Worm (Caenorhabditis elegans) whole organism, early embryonic: Measurements from ENCODE around the gene lpd-7.

Experiments
- B0310.2 ChIP-seq: sonication (generic microtip); optimal IDR thresholded peaks from 2 replicates; lab custom pipeline; 2016; ENCODE audit warnings: mild to moderate bottlenecking, missing genetic modification characterization, missing compliant biosample characterization
- F13C5.2 ChIP-seq: sonication (generic microtip); optimal IDR thresholded peaks from 2 replicates; lab custom pipeline; 2017; ENCODE audit warnings: mild to moderate bottlenecking, missing genetic modification characterization, inconsistent platforms, missing compliant biosample characterization
- aly-1 ChIP-seq: sonication (generic microtip); optimal IDR thresholded peaks from 2 replicates; lab custom pipeline; 2016; ENCODE audit warnings: missing genetic modification characterization, missing compliant biosample characterization
- ama-1 ChIP-seq: fragments of 150-350 bp; optimal IDR thresholded peaks from 2 replicates; lab custom pipeline; 2014
- ceh-13 ChIP-seq: fragments of 200-800 bp; sonication (Bioruptor generic); optimal IDR thresholded peaks from 2 replicates; lab custom pipeline; 2018; ENCODE audit warnings: mild to moderate bottlenecking, missing genetic modification characterization, missing compliant biosample characterization
- ceh-36 ChIP-seq: sonication (generic microtip); optimal IDR thresholded peaks from 2 replicates; lab custom pipeline; 2016; ENCODE audit warnings: missing genetic modification characterization, inconsistent platforms, missing compliant biosample characterization
- ets-7 ChIP-seq: sonication (generic microtip); optimal IDR thresholded peaks from 2 replicates; lab custom pipeline; 2016; ENCODE audit warnings: missing genotype, missing genetic modification characterization, missing compliant biosample characterization
- flt-1 ChIP-seq: fragments of 200-800 bp; sonication (Bioruptor generic); IDR thresholded peaks from 2 replicates; pipeline ENCODE4 v1.3.6; 2022; ENCODE audit warnings: missing genetic modification characterization, missing compliant biosample characterization
- hmbx-1 ChIP-seq: sonication (generic microtip); optimal IDR thresholded peaks from 2 replicates; lab custom pipeline; 2016; ENCODE audit warnings: mild to moderate bottlenecking, missing genetic modification characterization, missing compliant biosample characterization
- hmg-4 ChIP-seq: fragments of 200-800 bp; sonication (Bioruptor generic); optimal IDR thresholded peaks from 2 replicates; lab custom pipeline; 2018; ENCODE audit warnings: mild to moderate bottlenecking, missing genetic modification characterization, missing compliant biosample characterization
- hnd-1 ChIP-seq: sonication (generic microtip); optimal IDR thresholded peaks from 2 replicates; lab custom pipeline; 2016; ENCODE audit warnings: missing genetic modification characterization, missing compliant biosample characterization
- pes-1 ChIP-seq: fragments of 200-800 bp; sonication (Bioruptor generic); IDR thresholded peaks from 2 replicates; pipeline ENCODE4 v1.3.6; 2022; ENCODE audit warnings: missing genetic modification reagents, missing genetic modification characterization, missing compliant biosample characterization
- scrt-1 ChIP-seq: fragments of 200-800 bp; sonication (Bioruptor generic); IDR thresholded peaks from 2 replicates; pipeline ENCODE4 v1.3.6; 2022; ENCODE audit warnings: missing genetic modification characterization, missing compliant biosample characterization
- sea-1 ChIP-seq: fragments of 200-800 bp; sonication (Bioruptor generic); conservative IDR thresholded peaks from 2 replicates; pipeline ENCODE4 v1.3.6; 2022; ENCODE audit warnings: missing genetic modification characterization, missing compliant biosample characterization
- tbx-11 ChIP-seq: fragments of 200-800 bp; sonication (Bioruptor generic); IDR thresholded peaks from 2 replicates; pipeline ENCODE4 v1.3.6; 2022; ENCODE audit warnings: missing genetic modification characterization, missing compliant biosample characterization
- tbx-37 ChIP-seq: fragments of 200-800 bp; sonication (Bioruptor generic); conservative IDR thresholded peaks from 2 replicates; pipeline ENCODE4 v1.3.6; 2022; ENCODE audit warnings: missing genetic modification reagents, missing genetic modification characterization, missing compliant biosample characterization
- tra-4 ChIP-seq: sonication (generic microtip); optimal IDR thresholded peaks from 2 replicates; lab custom pipeline; 2017; ENCODE audit warnings: missing genetic modification characterization, missing compliant biosample characterization

The lpd-7 gene

DNA sequence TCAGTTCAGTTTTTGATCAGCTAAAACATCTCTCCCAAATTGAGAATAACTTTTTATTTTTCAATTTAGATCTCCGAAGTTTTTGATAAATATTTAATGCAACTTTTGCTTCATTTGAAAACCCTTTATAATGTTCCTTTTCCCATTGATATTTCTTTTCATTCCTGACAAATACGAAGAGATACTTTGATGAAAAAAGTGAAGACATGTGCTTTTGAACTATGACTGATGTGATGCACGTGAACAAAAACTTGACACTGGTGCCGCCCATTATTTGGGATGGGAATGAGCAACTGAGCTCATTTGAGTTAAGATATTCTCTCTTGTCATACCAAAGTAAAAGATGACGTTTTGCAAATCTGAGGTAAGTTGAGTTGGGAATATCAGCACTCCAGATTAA, 43.1 kb downstream of the lpd-7 start, which contains the start of gene T04A6.1:
T04A6.1 (plus strand) TSS at position 301 of the 400 bp plus-strand sequence.
- TF ChIP-seq sea-1 (GFP tag; lab: Robert Waterston, UW), result no peak
- TF ChIP-seq pes-1, result no peak
- no peak for TF ChIP-seq hmg-4 (GFP tag; lab: Kevin White, UChicago)
- TF ChIP-seq F13C5.2, result no peak
- TF ChIP-seq tbx-11 (GFP tag; lab: Robert Waterston, UW), result no peak
- no peak for TF ChIP-seq scrt-1 (GFP tag; lab: Robert Waterston, UW)
- TF ChIP-seq hnd-1 (tag; lab: Kevin White, UChicago), result no peak
- no peak for TF ChIP-seq ama-1 (lab: Kevin White, UChicago)
- TF ChIP-seq ceh-13 (GFP tag; lab: Kevin White, UChicago), result no peak
- TF ChIP-seq tra-4 (tag; lab: Kevin White, UChicago), result no peak
- no peak for TF ChIP-seq hmbx-1 (tag; lab: Kevin White, UChicago)
- TF ChIP-seq aly-1 (tag; lab: Kevin White, UChicago), result no peak
- no peak for TF ChIP-seq ceh-36 (tag; lab: Kevin White, UChicago)
- TF ChIP-seq flt-1, result no peak
- no peak for TF ChIP-seq ets-7
- TF ChIP-seq tbx-37 (GFP tag; lab: Robert Waterston, UW), result no peak
- TF ChIP-seq B0310.2 (tag; lab: Kevin White, UChicago), result no peak

DNA sequence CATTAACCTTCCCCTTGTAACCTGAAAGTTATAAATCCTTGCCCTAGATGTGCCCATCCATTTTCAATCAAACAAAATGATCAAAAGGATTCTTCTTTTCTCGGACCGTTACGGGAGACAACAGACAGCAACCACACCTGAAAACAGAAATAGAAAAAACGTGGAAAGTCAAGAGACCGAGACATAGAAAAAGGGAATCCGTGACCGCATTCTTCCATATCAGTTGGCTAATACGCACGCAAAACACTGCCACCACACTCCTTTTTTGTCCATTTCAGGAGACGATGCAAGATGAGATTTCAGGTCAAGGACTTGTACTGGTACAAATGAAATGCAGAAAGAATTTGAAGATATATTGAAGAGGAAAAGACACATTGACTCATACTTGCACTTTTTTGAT, 45.1 kb downstream of the lpd-7 start:
- no peak for TF ChIP-seq tbx-11 (GFP tag; lab: Robert Waterston, UW)
- TF ChIP-seq ceh-36 (tag; lab: Kevin White, UChicago), result no peak
- TF ChIP-seq scrt-1 (GFP tag; lab: Robert Waterston, UW), result no peak
- TF ChIP-seq flt-1, result no peak

DNA sequence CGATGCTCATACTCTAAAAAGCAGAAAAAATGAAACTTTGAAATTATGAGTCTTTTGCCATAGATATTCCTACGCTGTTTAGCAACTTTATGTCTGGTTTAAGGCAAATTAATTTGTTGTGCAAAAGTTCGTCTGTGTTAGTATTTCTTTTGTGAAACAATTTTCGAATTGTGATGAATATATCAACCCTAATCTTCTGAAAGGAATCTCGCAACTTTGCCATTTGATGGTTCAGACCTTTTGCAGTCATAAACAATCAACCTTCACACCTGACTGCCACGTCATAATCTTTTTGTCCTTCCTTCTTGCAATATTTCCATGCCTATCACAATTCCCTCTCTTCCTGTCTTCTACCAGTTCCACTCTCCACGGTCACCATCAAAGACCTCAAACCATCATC, 46.7 kb downstream of the lpd-7 start:
- TF ChIP-seq hmbx-1 (tag; lab: Kevin White, UChicago), result no peak
- TF ChIP-seq F13C5.2, result no peak
- TF ChIP-seq ceh-13 (GFP tag; lab: Kevin White, UChicago), result no peak
- TF ChIP-seq B0310.2 (tag; lab: Kevin White, UChicago), result no peak
- TF ChIP-seq pes-1, result no peak
- TF ChIP-seq tra-4 (tag; lab: Kevin White, UChicago), result no peak
- TF ChIP-seq tbx-11 (GFP tag; lab: Robert Waterston, UW), result no peak
- no peak for TF ChIP-seq scrt-1 (GFP tag; lab: Robert Waterston, UW)

DNA sequence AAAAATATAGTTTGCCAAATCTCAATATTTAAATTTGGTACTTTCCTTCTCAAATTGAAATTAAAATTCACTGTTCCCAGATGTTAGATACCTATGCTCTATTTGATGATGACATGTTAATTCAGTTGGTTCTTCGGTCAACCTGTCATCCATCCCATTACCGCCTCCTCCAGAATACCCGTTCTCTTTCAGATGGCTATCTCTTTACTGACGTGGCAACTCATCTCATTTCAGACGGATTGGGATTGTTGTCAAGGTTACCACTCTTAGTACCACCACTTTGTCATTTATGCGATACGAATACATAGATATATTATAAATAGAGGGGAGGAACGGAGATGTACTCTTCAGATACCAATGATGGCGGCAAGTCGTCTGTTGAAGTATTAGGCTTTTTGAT, 48.2 kb downstream of the lpd-7 start:
- TF ChIP-seq tbx-37 (GFP tag; lab: Robert Waterston, UW) (no peak), ceh-36 (tag; lab: Kevin White, UChicago) (no peak), scrt-1 (GFP tag; lab: Robert Waterston, UW) (no peak), pes-1 (no peak), hnd-1 (tag; lab: Kevin White, UChicago) (no peak), hmg-4 (GFP tag; lab: Kevin White, UChicago) (no peak), aly-1 (tag; lab: Kevin White, UChicago) (no peak), ets-7 (no peak), flt-1 (no peak), B0310.2 (tag; lab: Kevin White, UChicago) (no peak), tra-4 (tag; lab: Kevin White, UChicago) (no peak), F13C5.2 (no peak), ama-1 (lab: Kevin White, UChicago) (no peak), ceh-13 (GFP tag; lab: Kevin White, UChicago) (no peak), sea-1 (GFP tag; lab: Robert Waterston, UW) (no peak), tbx-11 (GFP tag; lab: Robert Waterston, UW) (no peak), hmbx-1 (tag; lab: Kevin White, UChicago) (no peak)

DNA sequence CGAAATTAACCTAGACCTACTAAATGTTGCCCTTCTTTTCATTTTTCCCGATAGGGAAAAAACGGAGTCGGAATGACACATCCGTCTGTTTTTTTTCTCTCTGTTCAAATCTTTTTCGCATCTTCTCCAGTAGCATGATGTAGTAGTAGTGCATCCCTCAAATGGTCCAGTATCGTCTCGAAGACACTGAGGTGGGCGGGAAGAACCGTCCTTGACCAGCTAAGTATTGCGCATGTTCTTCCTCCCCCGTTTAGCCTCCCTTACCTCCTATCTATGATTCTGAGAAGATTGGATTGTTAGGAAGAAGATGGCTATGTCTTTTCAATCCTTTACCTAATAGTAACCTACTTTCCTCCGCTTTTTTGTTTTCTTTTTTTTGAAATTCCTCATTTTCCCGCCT, 49.8 kb downstream of the lpd-7 start:
- no peak for TF ChIP-seq flt-1
- TF ChIP-seq hnd-1 (tag; lab: Kevin White, UChicago), result no peak
- TF ChIP-seq ceh-36 (tag; lab: Kevin White, UChicago), result no peak
- no peak for TF ChIP-seq scrt-1 (GFP tag; lab: Robert Waterston, UW)
